Worm (Caenorhabditis elegans) whole organism, young adult: ENCODE measurements around the gene C14C6.2.

ENCODE experiments used
- B0336.3 ChIP-seq: fragments of 200-800 bp; sonication (Bioruptor generic); IDR thresholded peaks from 2 replicates; pipeline ENCODE4 v1.3.6; 2022; ENCODE audit warnings: missing genetic modification characterization, missing compliant biosample characterization
- D2030.7 ChIP-seq: fragments of 200-800 bp; sonication (Bioruptor generic); IDR thresholded peaks from 2 replicates; pipeline ENCODE4 v1.3.6; 2022; ENCODE audit warnings: missing genetic modification reagents, missing genetic modification characterization, missing compliant biosample characterization
- F10E7.11 ChIP-seq: sonication (generic microtip); optimal IDR thresholded peaks from 2 replicates; lab custom pipeline; 2017; ENCODE audit warnings: mild to moderate bottlenecking, missing genetic modification characterization, moderate library complexity, missing compliant biosample characterization
- F23B12.7 ChIP-seq: sonication (generic microtip); optimal IDR thresholded peaks from 2 replicates; lab custom pipeline; 2017; ENCODE audit warnings: missing genetic modification characterization, mild to moderate bottlenecking, missing compliant biosample characterization, antibody characterized with exemption, moderate library complexity; ENCODE audit not compliant: insufficient read depth
- F37B4.10 ChIP-seq: fragments of 200-800 bp; sonication (Bioruptor generic); IDR thresholded peaks from 2 replicates; pipeline ENCODE4 v1.3.6; 2022; ENCODE audit warnings: missing genetic modification characterization, missing compliant biosample characterization
- K11D2.4 ChIP-seq: fragments of 200-800 bp; sonication (Bioruptor generic); IDR thresholded peaks from 2 replicates; pipeline ENCODE4 v1.3.6; 2022; ENCODE audit warnings: missing genetic modification reagents, missing genetic modification characterization, missing compliant biosample characterization
- ama-1 ChIP-seq, 3 experiments: fragments of 150-350 bp in 1 of 3; sonication (generic microtip) in 2 of 3; optimal IDR thresholded peaks; 2 replicates each; lab custom pipeline; 2014 to 2018; ENCODE audit warnings: missing biosample characterization in 2 of 3, missing genetic modification characterization in 2 of 3, missing genetic modification reagents in 2 of 3
- attf-5 ChIP-seq: fragments of 200-800 bp; sonication (Bioruptor generic); optimal IDR thresholded peaks from 2 replicates; lab custom pipeline; 2018; ENCODE audit warnings: mild to moderate bottlenecking, missing genetic modification characterization, missing compliant biosample characterization
- bed-1 ChIP-seq: fragments of 200-800 bp; sonication (Bioruptor generic); IDR thresholded peaks from 2 replicates; pipeline ENCODE4 v1.3.6; 2022; ENCODE audit warnings: missing genetic modification reagents, missing genetic modification characterization, missing compliant biosample characterization
- cebp-1 ChIP-seq, 2 experiments: fragments of 200-800 bp in 1 of 2; sonication (Bioruptor generic) in 1 of 2; sonication (generic microtip) in 1 of 2; IDR thresholded peaks in 1 of 2; optimal IDR thresholded peaks in 1 of 2; 2 replicates each; pipeline versions ENCODE4 v1.3.6 to Lab custom; 2017 to 2022; ENCODE audit warnings: missing compliant biosample characterization in 2 of 2, missing genetic modification characterization in 2 of 2, mild to moderate bottlenecking in 1 of 2, missing genetic modification reagents in 1 of 2, moderate library complexity in 1 of 2
- ceh-100 ChIP-seq: fragments of 200-800 bp; sonication (Bioruptor generic); IDR thresholded peaks from 2 replicates; pipeline ENCODE4 v1.3.6; 2022; ENCODE audit warnings: missing genetic modification reagents, missing genetic modification characterization, missing compliant biosample characterization
- ceh-27 ChIP-seq: fragments of 200-800 bp; sonication (Bioruptor generic); optimal IDR thresholded peaks from 2 replicates; lab custom pipeline; 2018; ENCODE audit warnings: mild to moderate bottlenecking, missing genetic modification characterization, moderate library complexity, missing compliant biosample characterization
- ceh-79 ChIP-seq: sonication (generic microtip); optimal IDR thresholded peaks from 2 replicates; lab custom pipeline; 2017; ENCODE audit warnings: mild to moderate bottlenecking, missing genetic modification characterization, missing compliant biosample characterization
- die-1 ChIP-seq: sonication (generic microtip); optimal IDR thresholded peaks from 2 replicates; lab custom pipeline; 2016; ENCODE audit warnings: missing genotype, mild to moderate bottlenecking, missing genetic modification characterization, missing compliant biosample characterization
- egl-44 ChIP-seq: fragments of 200-800 bp; sonication (Bioruptor generic); IDR thresholded peaks from 2 replicates; pipeline ENCODE4 v1.3.6; 2022; ENCODE audit warnings: missing genetic modification reagents, missing genetic modification characterization, missing compliant biosample characterization
- ekl-4 ChIP-seq: fragments of 200-800 bp; sonication (Bioruptor generic); IDR thresholded peaks from 2 replicates; pipeline ENCODE4 v1.3.6; 2022; ENCODE audit warnings: missing genetic modification reagents, missing genetic modification characterization, missing compliant biosample characterization
- ets-4 ChIP-seq: fragments of 200-800 bp; sonication (Bioruptor generic); optimal IDR thresholded peaks from 2 replicates; lab custom pipeline; 2018; ENCODE audit warnings: mild to moderate bottlenecking, missing genetic modification characterization, missing compliant biosample characterization
- gei-17 ChIP-seq: fragments of 200-800 bp; sonication (Bioruptor generic); optimal IDR thresholded peaks from 2 replicates; lab custom pipeline; 2018; ENCODE audit warnings: mild to moderate bottlenecking, missing genetic modification characterization, missing compliant biosample characterization
- him-1 ChIP-seq: sonication (generic microtip); optimal IDR thresholded peaks from 2 replicates; lab custom pipeline; 2016; ENCODE audit warnings: missing genotype, missing genetic modification reagents, missing genetic modification characterization, missing compliant biosample characterization
- hmg-20 ChIP-seq: fragments of 200-800 bp; sonication (Bioruptor generic); IDR thresholded peaks from 2 replicates; pipeline ENCODE4 v1.3.6; 2022; ENCODE audit warnings: missing genetic modification reagents, missing genetic modification characterization, missing compliant biosample characterization
- lin-35 ChIP-seq, 3 experiments: fragments of 150-350 bp in 2 of 3; sonication (generic microtip) in 1 of 3; optimal IDR thresholded peaks; 2 replicates each; lab custom pipeline; 2014 to 2018; ENCODE audit warnings: missing biosample characterization in 3 of 3, missing genetic modification characterization in 3 of 3, missing genetic modification reagents in 3 of 3
- lir-1 ChIP-seq: fragments of 200-800 bp; sonication (Bioruptor generic); conservative IDR thresholded peaks from 2 replicates; pipeline ENCODE4 v1.3.6; 2022; ENCODE audit warnings: missing genetic modification reagents, missing genetic modification characterization, missing compliant biosample characterization
- madf-10 ChIP-seq: sonication (generic microtip); optimal IDR thresholded peaks from 2 replicates; lab custom pipeline; 2016; ENCODE audit warnings: mild to moderate bottlenecking, missing genetic modification characterization, missing compliant biosample characterization
- mel-28 ChIP-seq: sonication (generic microtip); optimal IDR thresholded peaks from 2 replicates; lab custom pipeline; 2016; ENCODE audit warnings: borderline replicate concordance, mild to moderate bottlenecking, missing genetic modification characterization, missing compliant biosample characterization
- mes-4 ChIP-seq: sonication (generic microtip); optimal IDR thresholded peaks from 2 replicates; lab custom pipeline; 2016; ENCODE audit warnings: missing genotype, missing genetic modification characterization, missing compliant biosample characterization
- nfya-2 ChIP-seq: fragments of 200-800 bp; sonication (Bioruptor generic); IDR thresholded peaks from 2 replicates; pipeline ENCODE4 v1.3.6; 2022; ENCODE audit warnings: missing genetic modification reagents, missing genetic modification characterization, missing compliant biosample characterization
- nhr-27 ChIP-seq: fragments of 200-800 bp; sonication (Bioruptor generic); optimal IDR thresholded peaks from 2 replicates; lab custom pipeline; 2018; ENCODE audit warnings: mild to moderate bottlenecking, missing genetic modification characterization, moderate library complexity, missing compliant biosample characterization
- nhr-80 ChIP-seq: sonication (generic microtip); optimal IDR thresholded peaks from 2 replicates; lab custom pipeline; 2016; ENCODE audit warnings: missing genetic modification characterization, missing compliant biosample characterization
- repo-1 ChIP-seq: sonication (generic microtip); optimal IDR thresholded peaks from 2 replicates; lab custom pipeline; 2017; ENCODE audit warnings: mild to moderate bottlenecking, missing genetic modification characterization, missing compliant biosample characterization
- snpc-1.1 ChIP-seq: sonication (generic microtip); optimal IDR thresholded peaks from 2 replicates; lab custom pipeline; 2017; ENCODE audit warnings: missing genetic modification characterization, mild to moderate bottlenecking, missing compliant biosample characterization, antibody characterized with exemption, moderate library complexity, missing genotype, missing genetic modification reagents; ENCODE audit not compliant: insufficient read depth
- tbp1 ChIP-seq: fragments of 200-800 bp; sonication (Bioruptor generic); optimal IDR thresholded peaks from 2 replicates; lab custom pipeline; 2018; ENCODE audit warnings: mild to moderate bottlenecking, missing genetic modification characterization, missing compliant biosample characterization
- unc-130 ChIP-seq: sonication (generic microtip); optimal IDR thresholded peaks from 2 replicates; lab custom pipeline; 2016; ENCODE audit warnings: missing genetic modification reagents, missing genetic modification characterization, missing compliant biosample characterization
- zfh-2 ChIP-seq: fragments of 200-800 bp; sonication (Bioruptor generic); conservative IDR thresholded peaks from 2 replicates; pipeline ENCODE4 v1.3.6; 2022; ENCODE audit warnings: missing genetic modification reagents, missing genetic modification characterization, missing compliant biosample characterization
- ztf-18 ChIP-seq: sonication (generic microtip); optimal IDR thresholded peaks from 2 replicates; lab custom pipeline; 2016; ENCODE audit warnings: missing genotype, mild to moderate bottlenecking, missing genetic modification characterization, missing compliant biosample characterization
- ztf-26 ChIP-seq: sonication (generic microtip); optimal IDR thresholded peaks from 2 replicates; lab custom pipeline; 2017; ENCODE audit warnings: missing genetic modification characterization, missing compliant biosample characterization
- ztf-6 ChIP-seq: fragments of 200-800 bp; sonication (Bioruptor generic); IDR thresholded peaks from 2 replicates; pipeline ENCODE4 v1.3.6; 2022; ENCODE audit warnings: missing genetic modification reagents, missing genetic modification characterization, missing compliant biosample characterization

The C14C6.2 gene

DNA sequence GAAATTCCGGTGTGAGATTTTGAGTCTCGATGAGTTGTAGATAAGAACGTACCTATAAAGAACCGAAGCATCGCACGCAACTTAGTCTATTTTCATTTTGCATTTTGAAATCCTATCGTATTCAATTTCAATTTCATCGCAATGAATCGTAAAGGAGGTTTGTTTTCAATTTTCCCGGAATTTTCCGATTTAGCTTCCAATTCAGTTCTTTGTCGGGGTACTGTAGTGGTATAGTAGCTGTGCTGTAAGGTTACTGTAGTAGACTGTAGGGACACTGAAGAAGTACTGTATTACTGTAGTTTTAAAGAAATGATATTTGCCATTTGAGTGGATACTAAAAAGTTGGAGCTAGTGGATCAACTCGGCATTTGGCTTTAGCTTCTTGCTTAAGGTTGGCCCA is 36.8 kb downstream of the C14C6.2 start:
- no peak for TF ChIP-seq D2030.7 (GFP tag; lab: Robert Waterston, UW)
- no peak for TF ChIP-seq bed-1 (GFP tag; lab: Robert Waterston, UW)
- TF ChIP-seq lir-1 (GFP tag; lab: Robert Waterston, UW) = no peak
- TF ChIP-seq him-1 (tag; lab: Kevin White, UChicago) = no peak
- no peak for TF ChIP-seq mel-28 (tag; lab: Kevin White, UChicago)
- TF ChIP-seq ceh-79 (tag; lab: Kevin White, UChicago) = no peak
- TF ChIP-seq nfya-2 (GFP tag; lab: Robert Waterston, UW) = no peak
- TF ChIP-seq ets-4 = no peak
- no peak for TF ChIP-seq repo-1 (tag; lab: Kevin White, UChicago)
- TF ChIP-seq ceh-100 = no peak
- no peak for TF ChIP-seq die-1 (tag; lab: Kevin White, UChicago)
- no peak for TF ChIP-seq gei-17
- no peak for TF ChIP-seq ceh-27

DNA sequence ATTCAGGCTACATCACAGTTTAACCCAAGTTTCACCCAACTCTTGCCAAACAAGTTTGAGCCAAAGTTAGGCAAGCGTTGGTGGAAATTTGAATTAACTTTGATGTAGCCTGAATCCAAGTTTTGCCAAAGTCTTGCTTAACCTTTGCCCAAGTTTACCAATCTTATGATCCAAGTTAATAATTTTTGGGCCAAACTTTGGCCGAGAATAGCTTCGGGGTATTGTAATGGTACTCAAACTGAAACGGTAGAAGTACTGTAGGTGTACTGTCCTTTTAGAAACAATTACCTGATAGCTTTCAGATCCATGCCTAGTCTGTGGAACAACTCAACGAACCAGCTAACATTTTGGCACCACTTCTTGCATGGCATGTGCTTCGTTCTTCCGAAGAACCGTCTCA is 37.3 kb downstream of the C14C6.2 start, which contains the start of gene nhr-251:
Gene nhr-251 (plus strand): TSS at position 301 of the 400 bp plus-strand sequence.
- TF ChIP-seq nhr-80 (no peak), lin-35 (GFP tag; optimal IDR thresholded peaks at IDR 0.05; lab: Kevin White, UChicago) (no peak), B0336.3 (GFP tag; lab: Robert Waterston, UW) (no peak), hmg-20 (no peak), F10E7.11 (tag; lab: Kevin White, UChicago) (no peak), cebp-1 (GFP tag; IDR thresholded peaks at IDR 0.05; lab: Robert Waterston, UW) (no peak), cebp-1 (tag; optimal IDR thresholded peaks at IDR 0.05; lab: Kevin White, UChicago) (no peak), nhr-27 (tag; lab: Kevin White, UChicago) (no peak), gei-17 (no peak), ekl-4 (GFP tag; lab: Robert Waterston, UW) (no peak), ama-1 (optimal IDR thresholded peaks at IDR 0.05; lab: Kevin White, UChicago) (no peak), ama-1 (GFP tag; optimal IDR thresholded peaks at IDR 0.05; lab: Kevin White, UChicago) (no peak)
- TF ChIP-seq, all 124 proteins: peak for 0

DNA sequence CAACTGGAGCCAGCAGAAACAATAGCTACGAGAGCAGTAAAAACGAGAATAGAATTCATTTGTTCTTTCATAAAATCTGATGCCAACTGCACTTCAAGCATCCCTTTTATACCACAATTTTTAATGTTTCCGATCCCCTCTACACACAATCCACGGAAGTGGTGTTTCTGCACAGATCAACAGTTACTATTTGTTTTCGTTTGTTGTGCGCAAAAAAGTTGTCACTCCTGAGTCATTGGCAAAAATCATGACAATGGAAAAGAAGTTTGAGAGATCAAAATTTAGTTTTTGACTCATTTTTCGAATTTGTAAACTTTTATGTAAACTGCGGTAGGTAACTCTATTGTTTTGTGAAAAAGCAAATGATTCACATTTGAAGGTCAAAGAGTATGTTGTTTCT is 41.2 kb downstream of the C14C6.2 start, which contains the start of gene srlf-37:
Gene srlf-37 (minus strand): TSS at position 101 of the 400 bp plus-strand sequence.
- TF ChIP-seq cebp-1 (GFP tag; IDR thresholded peaks at IDR 0.05; lab: Robert Waterston, UW) (no peak), cebp-1 (tag; optimal IDR thresholded peaks at IDR 0.05; lab: Kevin White, UChicago) (no peak), ztf-18 (no peak), mes-4 (tag; lab: Kevin White, UChicago) (no peak), egl-44 (GFP tag; lab: Robert Waterston, UW) (no peak), tbp1 (GFP tag; lab: Kevin White, UChicago) (no peak), ztf-6 (GFP tag; lab: Robert Waterston, UW) (no peak), ztf-26 (tag; lab: Kevin White, UChicago) (no peak), F23B12.7 (tag; lab: Kevin White, UChicago) (no peak), zfh-2 (GFP tag; lab: Robert Waterston, UW) (no peak), K11D2.4 (GFP tag; lab: Robert Waterston, UW) (no peak), gei-17 (no peak), ama-1 (optimal IDR thresholded peaks at IDR 0.05; lab: Kevin White, UChicago) (no peak), ama-1 (GFP tag; optimal IDR thresholded peaks at IDR 0.05; lab: Kevin White, UChicago) (no peak), unc-130 (no peak), repo-1 (tag; lab: Kevin White, UChicago) (no peak), madf-10 (no peak), snpc-1.1 (tag; lab: Kevin White, UChicago) (no peak), attf-5 (GFP tag; lab: Kevin White, UChicago) (no peak), F37B4.10 (GFP tag; lab: Robert Waterston, UW) (no peak)
